Worm (Caenorhabditis elegans) whole organism, midembryonic: Measurements from ENCODE around the gene nspb-7.

ENCODE experiments used
- cog-1 ChIP-seq: sonication (generic microtip); optimal IDR thresholded peaks from 2 replicates; lab custom pipeline; 2016; ENCODE audit warnings: missing genetic modification characterization, missing compliant biosample characterization
- flt-1 ChIP-seq: fragments of 200-800 bp; sonication (Bioruptor generic); IDR thresholded peaks from 2 replicates; pipeline ENCODE4 v1.3.6; 2022; ENCODE audit warnings: missing genetic modification characterization, missing compliant biosample characterization
- ref-1 ChIP-seq: fragments of 200-800 bp; sonication (Bioruptor generic); conservative IDR thresholded peaks from 2 replicates; pipeline ENCODE4 v1.3.6; 2022; ENCODE audit warnings: missing genetic modification reagents, missing genetic modification characterization, missing compliant biosample characterization
- tab-1 ChIP-seq: fragments of 200-800 bp; sonication (Bioruptor generic); IDR thresholded peaks from 2 replicates; pipeline ENCODE4 v1.3.6; 2022; ENCODE audit warnings: missing genetic modification characterization, missing compliant biosample characterization
- ztf-29 ChIP-seq: fragments of 200-800 bp; sonication (Bioruptor generic); IDR thresholded peaks from 2 replicates; pipeline ENCODE4 v1.3.6; 2022; ENCODE audit warnings: missing genetic modification reagents, missing genetic modification characterization, missing compliant biosample characterization

- TF ChIP-seq flt-1 (GFP tag; lab: Robert Waterston, UW) (no peak), cog-1 (tag; lab: Kevin White, UChicago) (no peak), ztf-29 (GFP tag; lab: Robert Waterston, UW) (no peak), ref-1 (GFP tag; lab: Robert Waterston, UW) (no peak), tab-1 (GFP tag; lab: Robert Waterston, UW) (no peak)
Measured at ce11 chrII:14534000-14534399, 44.1 kb upstream of the nspb-7 start, which contains the start of gene C04H5.1.
